Fruit fly (Drosophila melanogaster): Measurements from ENCODE around the gene CG8043.

The CG8043 gene

DNA sequence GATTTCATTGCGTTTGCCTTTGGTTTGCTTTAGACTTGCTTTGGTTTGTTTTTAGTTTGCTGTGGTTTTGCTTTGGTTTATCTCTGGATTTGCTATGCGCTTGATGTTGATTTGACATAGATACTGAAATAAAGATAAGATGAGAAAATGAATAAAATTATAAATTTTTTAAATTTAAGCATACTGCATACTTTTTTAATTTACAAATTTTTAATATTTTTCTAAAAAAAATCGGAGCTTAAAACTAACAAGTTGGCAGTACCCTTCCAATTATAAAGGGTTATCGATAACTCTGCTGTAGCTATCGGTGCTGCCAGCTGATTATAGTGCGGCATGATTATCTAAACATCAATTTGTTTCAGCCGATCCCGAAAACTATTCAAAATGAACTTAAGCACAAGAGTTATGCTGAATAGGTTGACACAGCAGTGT lies 2.9 kb upstream of the CG8043 start, which contains the start of gene mRpL19 (continued):
- no peak for TF ChIP-seq Mrtf (GFP tag; IDR thresholded peaks at IDR 0.05)
- no peak for TF ChIP-seq Atf-2 (GFP tag; optimal IDR thresholded peaks at IDR 0.05)
- TF ChIP-seq HLH4C (GFP tag; IDR thresholded peaks at IDR 0.05; ENCODE audit: partially characterized antibody) = peak; percentile 67
- peak; percentile 74 for TF ChIP-seq YL-1 (GFP tag; optimal IDR thresholded peaks at IDR 0.05)
- TF ChIP-seq shn (GFP tag; optimal IDR thresholded peaks at IDR 0.05) = no peak
- TF ChIP-seq CG7357 (GFP tag; IDR thresholded peaks at IDR 0.05) = no peak
- no peak for TF ChIP-seq ATbp (GFP tag; optimal IDR thresholded peaks at IDR 0.05)
- no peak for TF ChIP-seq gsb (GFP tag; IDR thresholded peaks at IDR 0.05)
- no peak for TF ChIP-seq HLHmδ (GFP tag; optimal IDR thresholded peaks at IDR 0.05)
- TF ChIP-seq nerfin-1 (tag; optimal IDR thresholded peaks at IDR 0.05) = peak; percentile 43
- peak; percentile 65 for TF ChIP-seq CG15601 (tag; optimal IDR thresholded peaks at IDR 0.05)
- no peak for TF ChIP-seq CG17186 (GFP tag; optimal IDR thresholded peaks at IDR 0.05)
- TF ChIP-seq CG18599 (GFP tag; optimal IDR thresholded peaks at IDR 0.05) = peak; percentile 71
- peak; percentile 78 for TF ChIP-seq CG12391 (tag; optimal IDR thresholded peaks at IDR 0.05)
- no peak for TF ChIP-seq CHES-1-like (GFP tag; optimal IDR thresholded peaks at IDR 0.05)
- TF ChIP-seq CG13424 (tag; optimal IDR thresholded peaks at IDR 0.05) = peak; percentile 71
- TF ChIP-seq ranshi (GFP tag; IDR thresholded peaks at IDR 0.05) = peak; percentile 11; the same call in 1 of the 2 replicates
- peak; percentile 45 for TF ChIP-seq lilli (GFP tag; optimal IDR thresholded peaks at IDR 0.05)
- TF ChIP-seq jumu (GFP tag; optimal IDR thresholded peaks at IDR 0.05) = no peak
- peak; percentile 22 for TF ChIP-seq CG4617 (GFP tag; optimal IDR thresholded peaks at IDR 0.05; ENCODE audit: borderline replicate concordance)
- no peak for TF ChIP-seq Taf1 (GFP tag; IDR thresholded peaks at IDR 0.05)
- TF ChIP-seq Mad (GFP tag; optimal IDR thresholded peaks at IDR 0.05) = no peak
- TF ChIP-seq br (optimal IDR thresholded peaks at IDR 0.05) = no peak
- TF ChIP-seq CG13287 (GFP tag; IDR thresholded peaks at IDR 0.05; ENCODE audit: partially characterized antibody) = peak; percentile 80
- TF ChIP-seq CG17385 (GFP tag; optimal IDR thresholded peaks at IDR 0.05) = peak; percentile 50
- TF ChIP-seq grn (GFP tag; optimal IDR thresholded peaks at IDR 0.05) = peak; percentile 91
- TF ChIP-seq Dref (GFP tag; IDR thresholded peaks at IDR 0.05) = peak; percentile 78
- TF ChIP-seq CG33213 (GFP tag; optimal IDR thresholded peaks at IDR 0.05) = no peak
- peak; percentile 72 for TF ChIP-seq CG31441 (GFP tag; IDR thresholded peaks at IDR 0.05)
- TF ChIP-seq sens-2 (GFP tag; IDR thresholded peaks at IDR 0.05) = no peak
- no peak for TF ChIP-seq Spps (tag; optimal IDR thresholded peaks at IDR 0.05)
- TF ChIP-seq D19B (GFP tag; optimal IDR thresholded peaks at IDR 0.05) = no peak
- no peak for TF ChIP-seq bigmax (GFP tag; optimal IDR thresholded peaks at IDR 0.05)
- TF ChIP-seq lbe (GFP tag; optimal IDR thresholded peaks at IDR 0.05) = peak; percentile 52
- no peak for TF ChIP-seq B-H1 (GFP tag; IDR thresholded peaks at IDR 0.05)
- TF ChIP-seq Chrac-16 (GFP tag; optimal IDR thresholded peaks at IDR 0.05) = peak; percentile 2
- peak; percentile 62; the same call in 2 of the 3 replicates for TF ChIP-seq CG6791 (GFP tag; IDR thresholded peaks at IDR 0.05; ENCODE audit: partially characterized antibody)
- TF ChIP-seq cas (GFP tag; IDR thresholded peaks at IDR 0.05) = no peak
- no peak for TF ChIP-seq croc (GFP tag; conservative IDR thresholded peaks at IDR 0.05)
- TF ChIP-seq gcm (GFP tag; optimal IDR thresholded peaks at IDR 0.05) = peak; percentile 50
- TF ChIP-seq Poxn (GFP tag; IDR thresholded peaks at IDR 0.05) = no peak
- peak; percentile 72 for TF ChIP-seq Bgb (GFP tag; IDR thresholded peaks at IDR 0.05; ENCODE audit: partially characterized antibody)
- TF ChIP-seq CG13123 (GFP tag; optimal IDR thresholded peaks at IDR 0.05) = peak; percentile 6
- TF ChIP-seq ftz-f1 (GFP tag; optimal IDR thresholded peaks at IDR 0.05) = no peak
- no peak for TF ChIP-seq CG17328 (GFP tag; IDR thresholded peaks at IDR 0.05)
- TF ChIP-seq CG15696 (tag; optimal IDR thresholded peaks at IDR 0.05) = peak; percentile 60
- no peak for TF ChIP-seq luna (GFP tag; optimal IDR thresholded peaks at IDR 0.05)
- TF ChIP-seq vnd (GFP tag; IDR thresholded peaks at IDR 0.05; ENCODE audit: partially characterized antibody) = peak; percentile 52; the same call in 2 of the 3 replicates
- peak; percentile 31 for TF ChIP-seq Dp (GFP tag; optimal IDR thresholded peaks at IDR 0.05)
- TF ChIP-seq Usf (GFP tag; optimal IDR thresholded peaks at IDR 0.05) = no peak
- TF ChIP-seq Ets97D (GFP tag; optimal IDR thresholded peaks at IDR 0.05) = peak; percentile 9
